Worm (Caenorhabditis elegans): ENCODE measurements around the gene siah-1.

The siah-1 gene

DNA sequence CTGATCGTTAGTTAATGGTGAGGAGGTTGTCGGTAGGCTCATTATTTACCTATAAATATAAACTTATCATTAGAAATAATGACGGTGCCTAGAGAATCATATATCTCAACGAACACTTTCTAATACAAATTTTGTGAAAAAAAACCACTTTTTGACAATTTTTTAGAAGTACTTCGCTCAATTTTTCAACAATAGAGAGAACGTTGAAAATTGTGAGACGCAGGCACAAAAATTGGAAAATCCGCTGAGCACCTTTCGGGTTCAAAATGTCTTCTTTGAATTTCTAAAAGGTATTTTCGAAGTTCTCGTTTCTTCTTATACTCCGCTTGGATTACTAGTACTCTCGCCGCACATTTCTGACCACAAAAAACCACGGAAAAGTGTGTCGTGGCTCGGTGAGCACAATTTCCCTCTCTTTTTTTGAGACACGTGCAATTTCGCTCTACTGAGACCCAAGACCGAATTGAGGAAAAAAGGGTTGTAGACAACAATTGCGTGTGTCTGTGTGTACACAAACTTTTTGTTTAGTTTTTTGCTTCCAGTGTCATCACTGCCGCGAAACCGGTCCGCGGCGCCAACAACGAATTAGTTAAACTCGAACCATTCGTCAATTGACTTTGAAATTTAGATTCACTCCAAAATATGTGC lies 2.9 kb upstream of the siah-1 start, which contains the start of gene nape-1 (continued):
- no peak for TF ChIP-seq C16A3.4 (tag; optimal IDR thresholded peaks at IDR 0.05)
- no peak for TF ChIP-seq ets-5 (GFP tag; IDR thresholded peaks at IDR 0.05)
- peak; percentile 40 to 47 for TF ChIP-seq efl-1 (optimal IDR thresholded peaks at IDR 0.05)
- peak; percentile 26 to 93 for TF ChIP-seq efl-1 (GFP tag; optimal IDR thresholded peaks at IDR 0.05 in 1 of 2)
- TF ChIP-seq efl-3 (GFP tag; optimal IDR thresholded peaks at IDR 0.05), result no peak
- TF ChIP-seq pag-3 (tag; optimal IDR thresholded peaks at IDR 0.05; ENCODE audit: borderline replicate concordance, insufficient read depth), result no peak
- TF ChIP-seq ztf-11 (tag; optimal IDR thresholded peaks at IDR 0.05), result no peak
- TF ChIP-seq nhr-90 (tag; optimal IDR thresholded peaks at IDR 0.05; ENCODE audit: poor library complexity), result no peak
- peak; percentile 18 to 46 for TF ChIP-seq lin-35 (GFP tag; optimal IDR thresholded peaks at IDR 0.05)
- peak; percentile 0 for TF ChIP-seq mep-1 (tag; optimal IDR thresholded peaks at IDR 0.05)
- TF ChIP-seq xbp-1 (tag; optimal IDR thresholded peaks at IDR 0.05), result peak; percentile 5
- no peak for TF ChIP-seq nhr-28 (tag; optimal IDR thresholded peaks at IDR 0.05)
- TF ChIP-seq elt-3 (tag; optimal IDR thresholded peaks at IDR 0.05), result no peak
- TF ChIP-seq ceh-63 (GFP tag; optimal IDR thresholded peaks at IDR 0.05), result no peak
- no peak for TF ChIP-seq unc-62 (GFP tag; optimal IDR thresholded peaks at IDR 0.05)
- no peak for TF ChIP-seq tlp-1 (tag; optimal IDR thresholded peaks at IDR 0.05)
- TF ChIP-seq irx-1 (tag; optimal IDR thresholded peaks at IDR 0.05), result no peak
- TF ChIP-seq ceh-82 (tag; optimal IDR thresholded peaks at IDR 0.05), result peak in 1 of 3 experiments; percentile 54
- TF ChIP-seq zag-1 (tag; optimal IDR thresholded peaks at IDR 0.05), result no peak
- no peak for TF ChIP-seq ztf-4 (tag; optimal IDR thresholded peaks at IDR 0.05)

DNA sequence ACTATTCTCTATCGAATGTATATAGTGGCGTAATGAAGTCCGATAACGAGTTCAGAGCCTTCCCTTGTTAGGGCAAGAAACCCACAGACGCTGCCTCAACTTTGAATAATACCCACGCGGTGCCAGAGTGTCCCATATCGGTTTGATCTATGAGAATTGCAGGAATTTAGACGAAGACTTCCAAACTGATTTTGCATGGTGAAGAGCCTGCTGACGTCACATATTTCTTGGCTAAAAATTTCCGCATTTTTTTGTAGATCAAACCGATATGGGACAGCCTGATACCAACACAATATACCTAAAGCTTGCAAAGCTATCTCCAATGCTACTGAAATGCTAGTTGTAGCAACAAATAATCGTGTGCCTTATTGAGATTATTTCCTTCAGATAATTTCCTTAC lies 2.0 kb upstream of the siah-1 start:
- TF ChIP-seq efl-1 (optimal IDR thresholded peaks at IDR 0.05) (no peak), efl-1 (GFP tag; optimal IDR thresholded peaks at IDR 0.05 in 1 of 2) (peak in 1 of 2 experiments; percentile 87), fos-1 (tag; optimal IDR thresholded peaks at IDR 0.05) (no peak)

DNA sequence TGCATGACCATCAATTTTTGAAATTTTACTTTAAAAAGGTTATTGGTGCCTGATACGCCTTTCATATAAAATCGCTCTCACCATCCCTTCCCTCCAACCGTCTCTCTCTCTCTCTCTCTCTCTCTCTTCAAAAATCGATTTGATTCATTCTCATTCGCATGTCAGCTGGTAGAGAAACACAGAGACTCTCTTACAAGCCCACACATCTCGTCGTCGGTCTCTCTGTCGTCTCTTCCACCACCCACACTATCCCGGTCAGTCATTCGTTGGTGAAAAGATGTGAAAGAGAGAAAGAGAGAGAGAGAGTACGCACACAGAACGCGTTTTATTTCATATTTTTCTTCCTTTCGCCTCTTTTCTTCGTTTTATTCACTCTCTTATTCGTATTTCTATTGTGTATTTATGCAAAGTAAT lies 1.4 kb upstream of the siah-1 start:
- TF ChIP-seq jun-1 (tag; optimal IDR thresholded peaks at IDR 0.05), result peak; percentile 83
- TF ChIP-seq fkh-8 (tag; optimal IDR thresholded peaks at IDR 0.05), result peak; percentile 79
- TF ChIP-seq rnt-1 (tag; optimal IDR thresholded peaks at IDR 0.05), result peak; percentile 89
- TF ChIP-seq nhr-47 (tag; optimal IDR thresholded peaks at IDR 0.05), result peak; percentile 86
- no peak for TF ChIP-seq zag-1 (tag; optimal IDR thresholded peaks at IDR 0.05)
- peak in 1 of 2 experiments; percentile 70 for TF ChIP-seq egl-27 (tag; optimal IDR thresholded peaks at IDR 0.05)
- TF ChIP-seq alr-1 (tag; optimal IDR thresholded peaks at IDR 0.05; ENCODE audit: borderline replicate concordance), result no peak
- TF ChIP-seq efl-3 (GFP tag; optimal IDR thresholded peaks at IDR 0.05), result no peak
- no peak for TF ChIP-seq lin-15B (tag; optimal IDR thresholded peaks at IDR 0.05)
- TF ChIP-seq mep-1 (tag; optimal IDR thresholded peaks at IDR 0.05), result peak; percentile 82
- TF ChIP-seq nhr-76 (tag; optimal IDR thresholded peaks at IDR 0.05), result no peak
- no peak for TF ChIP-seq nhr-84 (tag; optimal IDR thresholded peaks at IDR 0.05)
- TF ChIP-seq hpl-2 (GFP tag; optimal IDR thresholded peaks at IDR 0.05), result peak; percentile 67
- TF ChIP-seq lin-35 (GFP tag; optimal IDR thresholded peaks at IDR 0.05), result peak; percentile 75 to 81
- peak; percentile 27; the same call in 1 of the 2 replicates for TF ChIP-seq grh-1 (GFP tag; IDR thresholded peaks at IDR 0.05)
- TF ChIP-seq swsn-7 (tag; optimal IDR thresholded peaks at IDR 0.05), result peak; percentile 89
- peak; percentile 83 for TF ChIP-seq tbx-2 (tag; optimal IDR thresholded peaks at IDR 0.05)
- TF ChIP-seq ceh-82 (tag; optimal IDR thresholded peaks at IDR 0.05), result peak; percentile 59 to 70 (median 60)
- TF ChIP-seq dsc-1 (tag; optimal IDR thresholded peaks at IDR 0.05), result peak; percentile 68
- TF ChIP-seq ceh-8 (GFP tag; optimal IDR thresholded peaks at IDR 0.05), result peak; percentile 58
- peak; percentile 7 for TF ChIP-seq fkh-10 (GFP tag; optimal IDR thresholded peaks at IDR 0.05)
- TF ChIP-seq nhr-19 (GFP tag; conservative IDR thresholded peaks at IDR 0.05), result peak; percentile 84
- no peak for TF ChIP-seq mab-9 (GFP tag; IDR thresholded peaks at IDR 0.05)
- peak; percentile 80 to 91 for TF ChIP-seq lsy-2 (tag; optimal IDR thresholded peaks at IDR 0.05)
- peak; percentile 80 for TF ChIP-seq nhr-77 (tag; optimal IDR thresholded peaks at IDR 0.05)
- TF ChIP-seq pag-3 (tag; optimal IDR thresholded peaks at IDR 0.05; ENCODE audit: borderline replicate concordance, insufficient read depth), result no peak
- TF ChIP-seq efl-1 (optimal IDR thresholded peaks at IDR 0.05), result peak; percentile 83 to 93
- TF ChIP-seq efl-1 (GFP tag; optimal IDR thresholded peaks at IDR 0.05 in 1 of 2), result peak; percentile 57 to 95
- TF ChIP-seq C16A3.4 (tag; optimal IDR thresholded peaks at IDR 0.05), result peak; percentile 79
- TF ChIP-seq skn-1 (tag; optimal IDR thresholded peaks at IDR 0.05), result peak; percentile 77
- TF ChIP-seq F16B12.6 (tag; optimal IDR thresholded peaks at IDR 0.05), result peak; percentile 46
- peak; percentile 76 for TF ChIP-seq xbp-1 (tag; optimal IDR thresholded peaks at IDR 0.05)
- TF ChIP-seq ztf-11 (tag; optimal IDR thresholded peaks at IDR 0.05), result peak in 1 of 2 experiments; percentile 27
- TF ChIP-seq aha-1 (tag; optimal IDR thresholded peaks at IDR 0.05), result peak; percentile 39
- TF ChIP-seq hlh-17 (GFP tag; optimal IDR thresholded peaks at IDR 0.05; ENCODE audit: borderline replicate concordance), result no peak
- TF ChIP-seq snpc-4 (tag; optimal IDR thresholded peaks at IDR 0.05), result peak; percentile 61
- TF ChIP-seq unc-62 (GFP tag; optimal IDR thresholded peaks at IDR 0.05), result no peak
